Fruit fly (Drosophila melanogaster): ENCODE measurements around the gene CG12321.

The CG12321 gene

DNA sequence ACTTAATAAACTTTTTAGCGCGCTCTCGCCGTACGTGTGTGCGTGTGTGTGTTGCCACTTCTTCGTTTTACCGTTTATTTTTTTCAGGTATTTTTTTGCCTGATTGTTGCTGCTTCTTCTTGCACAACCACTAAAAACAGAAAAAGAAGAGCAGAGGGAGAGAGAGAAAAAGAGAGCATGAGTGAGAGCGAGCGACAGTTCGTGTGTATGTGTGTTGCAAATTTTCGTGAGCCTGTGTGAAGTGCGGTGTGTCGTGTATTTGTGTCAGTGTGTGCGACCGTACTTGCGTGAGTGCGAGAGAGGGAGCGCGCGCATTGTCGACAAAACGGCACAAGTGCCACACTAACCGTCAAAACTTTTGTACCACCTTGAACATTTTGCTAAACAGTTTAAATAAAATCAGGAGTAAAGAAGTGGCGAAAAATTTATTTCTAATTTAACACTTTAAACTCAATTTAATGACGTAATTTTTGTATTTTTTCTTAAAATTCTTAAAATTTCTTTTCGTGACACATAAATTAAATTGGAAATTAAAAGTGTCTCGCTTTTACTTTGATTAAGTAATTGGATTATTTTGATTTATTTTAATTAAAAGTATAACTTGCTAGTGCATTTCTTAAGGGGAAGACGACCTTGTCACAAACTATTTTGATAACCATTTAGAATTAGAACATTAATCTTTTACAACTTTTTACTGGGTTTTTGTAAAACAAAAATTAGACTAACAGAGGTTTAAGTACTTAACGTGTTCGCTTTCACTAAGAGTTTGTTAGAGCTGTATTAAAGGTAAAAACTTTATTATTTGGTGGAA, 8.7 kb upstream of the CG12321 start (continued):
- TF ChIP-seq Smox (GFP tag; optimal IDR thresholded peaks at IDR 0.05) (peak; percentile 63), CG11294 (GFP tag; IDR thresholded peaks at IDR 0.05) (no peak), CG10631 (GFP tag; optimal IDR thresholded peaks at IDR 0.05) (peak; percentile 68), CG6276 (GFP tag; optimal IDR thresholded peaks at IDR 0.05) (peak; percentile 96), CG3919 (GFP tag; optimal IDR thresholded peaks at IDR 0.05) (peak; percentile 21), spab (GFP tag; optimal IDR thresholded peaks at IDR 0.05) (peak; percentile 79), Ets21C (GFP tag; optimal IDR thresholded peaks at IDR 0.05) (peak; percentile 41), Hr4 (GFP tag; optimal IDR thresholded peaks at IDR 0.05) (peak; percentile 44), CG6808 (GFP tag; optimal IDR thresholded peaks at IDR 0.05) (peak; percentile 86), Gug (GFP tag; IDR thresholded peaks at IDR 0.05) (no peak), lz (GFP tag; optimal IDR thresholded peaks at IDR 0.05) (peak; percentile 54), fd85E (GFP tag; optimal IDR thresholded peaks at IDR 0.05) (peak; percentile 33), achi (GFP tag; optimal IDR thresholded peaks at IDR 0.05) (peak; percentile 57), eg (GFP tag; IDR thresholded peaks at IDR 0.05) (no peak), CG8319 (GFP tag; optimal IDR thresholded peaks at IDR 0.05) (no peak), acj6 (GFP tag; optimal IDR thresholded peaks at IDR 0.05) (peak; percentile 53), CG7368 (GFP tag; optimal IDR thresholded peaks at IDR 0.05) (peak; percentile 10), svp (GFP tag) (peak; percentile 82), CG8632 (GFP tag; optimal IDR thresholded peaks at IDR 0.05) (peak; percentile 59), CG15336 (GFP tag; IDR thresholded peaks at IDR 0.05) (no peak), CG31627 (GFP tag; optimal IDR thresholded peaks at IDR 0.05) (peak; percentile 58), fd59A (GFP tag; optimal IDR thresholded peaks at IDR 0.05) (peak; percentile 34), CG4318 (GFP tag; optimal IDR thresholded peaks at IDR 0.05) (peak; percentile 53), CG6854 (GFP tag; optimal IDR thresholded peaks at IDR 0.05) (peak; percentile 86), CG16779 (tag; optimal IDR thresholded peaks at IDR 0.05) (peak; percentile 92)

DNA sequence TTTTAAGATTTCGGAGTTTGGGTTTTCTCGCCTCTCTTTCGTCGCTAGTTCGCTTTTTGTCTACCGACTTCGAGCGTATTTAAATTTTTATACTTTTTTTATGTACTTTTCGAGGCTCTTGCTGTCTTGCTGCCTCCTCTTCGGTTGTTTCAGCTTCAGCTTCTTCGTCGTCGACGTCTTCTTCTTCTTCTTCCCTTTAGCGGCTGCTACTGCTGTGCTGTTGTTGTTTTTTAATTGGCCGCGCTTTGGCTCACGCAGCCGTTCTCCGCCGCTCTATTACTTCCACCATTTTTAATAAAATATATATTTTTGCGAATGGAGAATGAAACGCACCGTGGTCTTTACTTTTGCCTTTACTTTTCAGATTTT, 8.1 kb upstream of the CG12321 start:
- TF ChIP-seq Lpt (GFP tag; optimal IDR thresholded peaks at IDR 0.05) (no peak), CG10669 (GFP tag; optimal IDR thresholded peaks at IDR 0.05) (no peak), CG8119 (GFP tag; IDR thresholded peaks at IDR 0.05) (no peak), Ets96B (tag; optimal IDR thresholded peaks at IDR 0.05) (no peak), pdm3 (GFP tag; optimal IDR thresholded peaks at IDR 0.05) (no peak), spab (GFP tag; optimal IDR thresholded peaks at IDR 0.05) (no peak), CG31627 (GFP tag; optimal IDR thresholded peaks at IDR 0.05) (no peak), CG6163 (GFP tag; IDR thresholded peaks at IDR 0.05) (no peak), Gug (GFP tag; IDR thresholded peaks at IDR 0.05) (no peak), cyc (GFP tag; optimal IDR thresholded peaks at IDR 0.05) (no peak), Ets21C (GFP tag; optimal IDR thresholded peaks at IDR 0.05) (no peak), ss (GFP tag; optimal IDR thresholded peaks at IDR 0.05) (no peak), dac (GFP tag; optimal IDR thresholded peaks at IDR 0.05) (no peak), Sox15 (GFP tag; optimal IDR thresholded peaks at IDR 0.05) (no peak), CG3919 (GFP tag; optimal IDR thresholded peaks at IDR 0.05) (no peak), Smox (GFP tag; optimal IDR thresholded peaks at IDR 0.05) (no peak), Sox102F (GFP tag; optimal IDR thresholded peaks at IDR 0.05) (no peak), fd85E (GFP tag; optimal IDR thresholded peaks at IDR 0.05) (no peak), Met (GFP tag; optimal IDR thresholded peaks at IDR 0.05) (no peak)

DNA sequence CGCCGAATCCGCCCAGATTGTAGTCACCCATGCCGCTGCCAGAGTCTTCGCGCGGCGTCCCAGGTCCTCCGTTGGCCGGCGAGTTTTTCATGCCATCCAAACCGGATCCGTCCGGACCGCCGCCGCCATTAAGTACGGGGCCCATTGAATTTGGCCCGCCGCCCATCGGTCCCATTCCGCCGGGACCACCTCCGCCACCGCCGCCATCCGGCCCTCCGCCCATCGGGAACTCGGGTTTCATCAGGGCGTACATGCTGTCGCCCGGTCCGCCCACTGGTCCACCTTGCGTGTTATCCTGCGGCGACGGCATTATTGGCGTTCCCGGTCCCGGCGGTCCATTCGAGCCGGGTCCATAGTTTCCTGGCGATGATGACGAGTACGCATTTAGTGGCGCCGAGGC, 6.8 kb upstream of the CG12321 start:
- TF ChIP-seq Met (GFP tag; optimal IDR thresholded peaks at IDR 0.05) (no peak), Blimp-1 (GFP tag; optimal IDR thresholded peaks at IDR 0.05) (no peak), CG3919 (GFP tag; optimal IDR thresholded peaks at IDR 0.05) (no peak), eg (GFP tag; IDR thresholded peaks at IDR 0.05) (no peak), topi (GFP tag; optimal IDR thresholded peaks at IDR 0.05) (no peak), net (GFP tag; optimal IDR thresholded peaks at IDR 0.05) (no peak), spab (GFP tag; optimal IDR thresholded peaks at IDR 0.05) (no peak), CG6276 (GFP tag; optimal IDR thresholded peaks at IDR 0.05) (no peak), Smox (GFP tag; optimal IDR thresholded peaks at IDR 0.05) (no peak), Lpt (GFP tag; optimal IDR thresholded peaks at IDR 0.05) (no peak), CG34406 (GFP tag; optimal IDR thresholded peaks at IDR 0.05) (no peak), cyc (GFP tag; optimal IDR thresholded peaks at IDR 0.05) (no peak), Hr4 (GFP tag; optimal IDR thresholded peaks at IDR 0.05) (no peak), svp (GFP tag) (no peak), CG1621 (tag; optimal IDR thresholded peaks at IDR 0.05) (no peak), dsx (GFP tag; optimal IDR thresholded peaks at IDR 0.05; ENCODE audit: poor library complexity, severe bottlenecking) (no peak), Ets96B (tag; optimal IDR thresholded peaks at IDR 0.05) (no peak)
